Worm (Caenorhabditis elegans) whole organism, mixed stage, embryonic: ENCODE data around the gene bbs-2.

ENCODE experiments used
- lsy-2 ChIP-seq: fragments of 150-350 bp; optimal IDR thresholded peaks from 2 replicates; lab custom pipeline; 2014; ENCODE audit warnings: missing biosample characterization, missing genetic modification characterization
- pha-4 ChIP-seq: fragments of 150-350 bp; optimal IDR thresholded peaks from 2 replicates; lab custom pipeline; 2018; ENCODE audit warnings: missing biosample characterization, missing genetic modification reagents, missing genetic modification characterization
- sptf-1 ChIP-seq: sonication (generic microtip); optimal IDR thresholded peaks from 2 replicates; lab custom pipeline; 2017; ENCODE audit warnings: mild to moderate bottlenecking, missing genetic modification characterization, moderate library complexity, missing compliant biosample characterization
- unc-39 ChIP-seq: fragments of 150-350 bp; optimal IDR thresholded peaks from 2 replicates; lab custom pipeline; 2014; ENCODE audit warnings: missing biosample characterization, missing genetic modification characterization
- unc-62 ChIP-seq: fragments of 150-350 bp; optimal IDR thresholded peaks from 2 replicates; lab custom pipeline; 2014; ENCODE audit warnings: missing biosample characterization, missing genetic modification reagents, missing genetic modification characterization
- ztf-11 ChIP-seq: fragments of 150-350 bp; optimal IDR thresholded peaks from 2 replicates; lab custom pipeline; 2014; ENCODE audit warnings: missing biosample characterization, missing genetic modification characterization

DNA sequence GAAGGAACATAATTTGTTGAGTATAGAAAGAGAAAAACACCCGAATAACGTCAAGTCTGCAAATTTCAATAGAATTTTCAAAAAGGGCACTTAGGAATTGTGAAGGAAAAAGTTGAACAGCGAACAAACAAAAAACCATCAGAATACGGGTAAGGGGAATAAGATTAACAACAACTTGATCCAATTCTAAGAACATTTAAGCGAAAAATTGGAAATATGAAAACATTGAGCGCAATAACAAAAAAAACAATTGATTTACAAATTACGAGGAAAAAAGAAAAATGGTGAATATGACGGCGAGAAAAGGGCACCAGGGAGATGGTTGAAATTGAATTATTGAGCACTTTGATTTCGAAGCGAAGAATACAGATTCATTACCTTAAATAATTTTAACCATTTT, 16.9 kb upstream of the bbs-2 start:
- TF ChIP-seq ztf-11 (tag; lab: Kevin White, UChicago) (no peak), lsy-2 (tag; lab: Kevin White, UChicago) (no peak), sptf-1 (tag; lab: Kevin White, UChicago) (no peak), unc-62 (no peak), pha-4 (tag; lab: Kevin White, UChicago) (no peak), unc-39 (tag; lab: Kevin White, UChicago) (no peak)
